Worm (Caenorhabditis elegans) whole organism, early embryonic: ENCODE measurements around the gene sqt-1.
A peak's percentile ranks its signal among the peaks of the same experiment; 100 is the strongest.

Source experiments
- B0310.2 ChIP-seq: sonication (generic microtip); optimal IDR thresholded peaks from 2 replicates; lab custom pipeline; 2016; ENCODE audit warnings: mild to moderate bottlenecking, missing genetic modification characterization, missing compliant biosample characterization
- F13C5.2 ChIP-seq: sonication (generic microtip); optimal IDR thresholded peaks from 2 replicates; lab custom pipeline; 2017; ENCODE audit warnings: mild to moderate bottlenecking, missing genetic modification characterization, inconsistent platforms, missing compliant biosample characterization
- aly-1 ChIP-seq: sonication (generic microtip); optimal IDR thresholded peaks from 2 replicates; lab custom pipeline; 2016; ENCODE audit warnings: missing genetic modification characterization, missing compliant biosample characterization
- ama-1 ChIP-seq: fragments of 150-350 bp; optimal IDR thresholded peaks from 2 replicates; lab custom pipeline; 2014
- ceh-13 ChIP-seq: fragments of 200-800 bp; sonication (Bioruptor generic); optimal IDR thresholded peaks from 2 replicates; lab custom pipeline; 2018; ENCODE audit warnings: mild to moderate bottlenecking, missing genetic modification characterization, missing compliant biosample characterization
- ceh-36 ChIP-seq: sonication (generic microtip); optimal IDR thresholded peaks from 2 replicates; lab custom pipeline; 2016; ENCODE audit warnings: missing genetic modification characterization, inconsistent platforms, missing compliant biosample characterization
- ets-7 ChIP-seq: sonication (generic microtip); optimal IDR thresholded peaks from 2 replicates; lab custom pipeline; 2016; ENCODE audit warnings: missing genotype, missing genetic modification characterization, missing compliant biosample characterization
- flt-1 ChIP-seq: fragments of 200-800 bp; sonication (Bioruptor generic); IDR thresholded peaks from 2 replicates; pipeline ENCODE4 v1.3.6; 2022; ENCODE audit warnings: missing genetic modification characterization, missing compliant biosample characterization
- hmbx-1 ChIP-seq: sonication (generic microtip); optimal IDR thresholded peaks from 2 replicates; lab custom pipeline; 2016; ENCODE audit warnings: mild to moderate bottlenecking, missing genetic modification characterization, missing compliant biosample characterization
- hmg-4 ChIP-seq: fragments of 200-800 bp; sonication (Bioruptor generic); optimal IDR thresholded peaks from 2 replicates; lab custom pipeline; 2018; ENCODE audit warnings: mild to moderate bottlenecking, missing genetic modification characterization, missing compliant biosample characterization
- hnd-1 ChIP-seq: sonication (generic microtip); optimal IDR thresholded peaks from 2 replicates; lab custom pipeline; 2016; ENCODE audit warnings: missing genetic modification characterization, missing compliant biosample characterization
- pes-1 ChIP-seq: fragments of 200-800 bp; sonication (Bioruptor generic); IDR thresholded peaks from 2 replicates; pipeline ENCODE4 v1.3.6; 2022; ENCODE audit warnings: missing genetic modification reagents, missing genetic modification characterization, missing compliant biosample characterization
- scrt-1 ChIP-seq: fragments of 200-800 bp; sonication (Bioruptor generic); IDR thresholded peaks from 2 replicates; pipeline ENCODE4 v1.3.6; 2022; ENCODE audit warnings: missing genetic modification characterization, missing compliant biosample characterization
- sea-1 ChIP-seq: fragments of 200-800 bp; sonication (Bioruptor generic); conservative IDR thresholded peaks from 2 replicates; pipeline ENCODE4 v1.3.6; 2022; ENCODE audit warnings: missing genetic modification characterization, missing compliant biosample characterization
- tbx-11 ChIP-seq: fragments of 200-800 bp; sonication (Bioruptor generic); IDR thresholded peaks from 2 replicates; pipeline ENCODE4 v1.3.6; 2022; ENCODE audit warnings: missing genetic modification characterization, missing compliant biosample characterization
- tbx-37 ChIP-seq: fragments of 200-800 bp; sonication (Bioruptor generic); conservative IDR thresholded peaks from 2 replicates; pipeline ENCODE4 v1.3.6; 2022; ENCODE audit warnings: missing genetic modification reagents, missing genetic modification characterization, missing compliant biosample characterization
- tra-4 ChIP-seq: sonication (generic microtip); optimal IDR thresholded peaks from 2 replicates; lab custom pipeline; 2017; ENCODE audit warnings: missing genetic modification characterization, missing compliant biosample characterization

Gene sqt-1

ce11 chrII:11301059-11301458, 36.6 kb downstream of the sqt-1 start, which contains the start of gene raga-1:
TSS of gene raga-1 (plus strand) at chrII:11301359.
- TF ChIP-seq tbx-11 (no peak), ceh-13 (no peak), tbx-37 (GFP tag; lab: Robert Waterston, UW) (no peak), hnd-1 (tag; lab: Kevin White, UChicago) (no peak), flt-1 (GFP tag; lab: Robert Waterston, UW) (no peak), hmbx-1 (no peak), F13C5.2 (tag; lab: Kevin White, UChicago) (no peak), ceh-36 (no peak), sea-1 (GFP tag; lab: Robert Waterston, UW) (no peak), pes-1 (GFP tag; lab: Robert Waterston, UW) (no peak), aly-1 (tag; lab: Kevin White, UChicago) (no peak), ets-7 (tag; lab: Kevin White, UChicago) (no peak), scrt-1 (GFP tag; lab: Robert Waterston, UW) (no peak), B0310.2 (tag; lab: Kevin White, UChicago) (no peak), hmg-4 (GFP tag; lab: Kevin White, UChicago) (no peak)

ce11 chrII:11297217-11297738, 40.4 kb downstream of the sqt-1 start, which contains the start of gene saps-1:
TSS of gene saps-1 (plus strand) at chrII:11297688.
- TF ChIP-seq sea-1 (GFP tag; lab: Robert Waterston, UW) (no peak), ceh-36 (no peak), B0310.2 (tag; lab: Kevin White, UChicago) (no peak), hmg-4 (GFP tag; lab: Kevin White, UChicago) (no peak), ama-1 (lab: Kevin White, UChicago) (no peak), pes-1 (GFP tag; lab: Robert Waterston, UW) (no peak), ets-7 (tag; lab: Kevin White, UChicago) (no peak)

ce11 chrII:11293433-11293832, 44.2 kb downstream of the sqt-1 start, which contains the start of gene C47G2.4:
TSS of gene C47G2.4 (minus strand) at chrII:11293606.
- TF ChIP-seq F13C5.2 (tag; lab: Kevin White, UChicago) (peak; percentile 4), tra-4 (tag; lab: Kevin White, UChicago) (no peak)

- TF ChIP-seq tbx-37 (GFP tag; lab: Robert Waterston, UW) (peak; percentile 56; the same call in 1 of the 2 replicates), scrt-1 (GFP tag; lab: Robert Waterston, UW) (no peak)
Measured at ce11 chrII:11290109-11290784, 47.4 kb downstream of the sqt-1 start, which contains the start of gene C47G2.3. TSS of gene C47G2.3 (minus strand) at chrII:11290159.

ce11 chrII:11288148-11288547, 49.5 kb downstream of the sqt-1 start:
- TF ChIP-seq ets-7 (tag; lab: Kevin White, UChicago): peak; percentile 73
- no peak for TF ChIP-seq ceh-36
- no peak for TF ChIP-seq pes-1 (GFP tag; lab: Robert Waterston, UW)
